Worm (Caenorhabditis elegans) whole organism, L4 larva: Measurements from ENCODE around the gene col-157.
A peak's percentile ranks its signal among the peaks of the same experiment; 100 is the strongest.

ENCODE experiments used
- D1046.2 ChIP-seq: fragments of 200-800 bp; sonication (Bioruptor generic); IDR thresholded peaks from 2 replicates; pipeline ENCODE4 v1.3.6; 2022; ENCODE audit warnings: missing genetic modification characterization, missing compliant biosample characterization
- F26F4.8 ChIP-seq: fragments of 200-800 bp; sonication (Bioruptor generic); conservative IDR thresholded peaks from 2 replicates; pipeline ENCODE4 v1.3.6; 2022; ENCODE audit warnings: missing genetic modification characterization, missing compliant biosample characterization
- F49E8.2 ChIP-seq: sonication (generic microtip); optimal IDR thresholded peaks from 2 replicates; lab custom pipeline; 2016; ENCODE audit warnings: missing compliant biosample characterization, mild to moderate bottlenecking, missing genetic modification characterization, borderline replicate concordance
- T20F7.1 ChIP-seq: fragments of 200-800 bp; sonication (Bioruptor generic); optimal IDR thresholded peaks from 2 replicates; lab custom pipeline; 2018; ENCODE audit warnings: mild to moderate bottlenecking, missing genetic modification characterization, missing compliant biosample characterization
- T26A8.4 ChIP-seq: fragments of 200-800 bp; sonication (Bioruptor generic); IDR thresholded peaks from 2 replicates; pipeline ENCODE4 v1.3.6; 2022; ENCODE audit warnings: missing genetic modification characterization, missing compliant biosample characterization
- Y105C5A.15 ChIP-seq: fragments of 200-800 bp; sonication (Bioruptor generic); IDR thresholded peaks from 2 replicates; pipeline ENCODE4 v1.3.6; 2022; ENCODE audit warnings: missing genetic modification characterization, missing compliant biosample characterization
- Y48G9A.11 ChIP-seq: fragments of 200-800 bp; sonication (Bioruptor generic); IDR thresholded peaks from 2 replicates; pipeline ENCODE4 v1.3.6; 2022; ENCODE audit warnings: missing genetic modification reagents, missing genetic modification characterization, missing compliant biosample characterization
- ZK546.5 ChIP-seq, 2 experiments: sonication (generic microtip); optimal IDR thresholded peaks; 2 replicates each; lab custom pipeline; 2017; ENCODE audit warnings: missing biosample characterization in 2 of 2, missing genetic modification characterization in 2 of 2
- aha-1 ChIP-seq: fragments of 150-350 bp; peaks from one replicate; lab custom pipeline; 2014; ENCODE audit warnings: missing biosample characterization, missing genetic modification characterization
- aly-2 ChIP-seq: sonication (generic microtip); optimal IDR thresholded peaks from 2 replicates; lab custom pipeline; 2018; ENCODE audit warnings: missing biosample characterization, missing genetic modification characterization
- ama-1 ChIP-seq: fragments of 150-350 bp; optimal IDR thresholded peaks from 2 replicates; lab custom pipeline; 2014; ENCODE audit warnings: inconsistent platforms, mixed read lengths
- arid-1 ChIP-seq: fragments of 200-800 bp; sonication (Bioruptor generic); conservative IDR thresholded peaks from 2 replicates; pipeline ENCODE4 v1.3.6; 2022; ENCODE audit warnings: missing genetic modification reagents, missing genetic modification characterization, missing compliant biosample characterization
- ceh-20 ChIP-seq: fragments of 200-800 bp; sonication (Bioruptor generic); IDR thresholded peaks from 2 replicates; pipeline ENCODE4 v1.3.6; 2022; ENCODE audit warnings: missing genetic modification reagents, missing genetic modification characterization, missing compliant biosample characterization
- ceh-62 ChIP-seq: sonication (generic microtip); optimal IDR thresholded peaks from 2 replicates; lab custom pipeline; 2017; ENCODE audit warnings: missing biosample characterization, missing genetic modification characterization
- ces-1 ChIP-seq: fragments of 150-350 bp; sonication (generic microtip); optimal IDR thresholded peaks from 4 replicates; lab custom pipeline; 2014; ENCODE audit warnings: missing biosample characterization, missing genetic modification reagents, missing genetic modification characterization
- daf-12 ChIP-seq: fragments of 150-350 bp; optimal IDR thresholded peaks from 2 replicates; lab custom pipeline; 2014; ENCODE audit warnings: missing biosample characterization, missing genetic modification reagents, missing genetic modification characterization
- daf-16 ChIP-seq, 3 experiments: sonication (generic microtip); optimal IDR thresholded peaks; 2 replicates each; lab custom pipeline; 2016 to 2017; ENCODE audit warnings: missing genetic modification characterization in 3 of 3, missing genetic modification reagents in 3 of 3, mild to moderate bottlenecking in 2 of 3, missing compliant biosample characterization in 2 of 3, missing biosample characterization in 1 of 3, moderate library complexity in 1 of 3
- daf-19 ChIP-seq: fragments of 200-800 bp; sonication (Bioruptor generic); conservative IDR thresholded peaks from 2 replicates; pipeline ENCODE4 v1.3.6; 2022; ENCODE audit warnings: missing genetic modification characterization, missing compliant biosample characterization
- dmd-6 ChIP-seq: fragments of 200-800 bp; sonication (Bioruptor generic); IDR thresholded peaks from 2 replicates; pipeline ENCODE4 v1.3.6; 2022; ENCODE audit warnings: missing genetic modification reagents, missing genetic modification characterization, missing compliant biosample characterization
- dpl-1 ChIP-seq: fragments of 150-350 bp; optimal IDR thresholded peaks from 2 replicates; lab custom pipeline; 2014; ENCODE audit warnings: missing biosample characterization, missing genetic modification reagents, missing genetic modification characterization
- fkh-10 ChIP-seq: fragments of 150-350 bp; optimal IDR thresholded peaks from 2 replicates; lab custom pipeline; 2014; ENCODE audit warnings: missing biosample characterization, missing genetic modification reagents, missing genetic modification characterization
- fos-1 ChIP-seq: fragments of 150-350 bp; optimal IDR thresholded peaks from 2 replicates; lab custom pipeline; 2014; ENCODE audit warnings: missing biosample characterization, missing genetic modification characterization
- hif-1 ChIP-seq, 2 experiments: sonication (generic microtip); optimal IDR thresholded peaks; 2 replicates each; lab custom pipeline; 2016 to 2017; ENCODE audit warnings: missing compliant biosample characterization in 2 of 2, missing genetic modification characterization in 2 of 2, missing genetic modification reagents in 2 of 2, missing genotype in 2 of 2, mild to moderate bottlenecking in 1 of 2
- hlh-11 ChIP-seq: fragments of 200-800 bp; sonication (Bioruptor generic); optimal IDR thresholded peaks from 2 replicates; lab custom pipeline; 2018; ENCODE audit warnings: mild to moderate bottlenecking, missing genetic modification characterization, missing compliant biosample characterization
- hlh-30 ChIP-seq: sonication (generic microtip); optimal IDR thresholded peaks from 2 replicates; lab custom pipeline; 2017; ENCODE audit warnings: antibody characterized with exemption, mild to moderate bottlenecking, missing genetic modification characterization, missing compliant biosample characterization; ENCODE audit not compliant: insufficient read depth
- hmg-1.1 ChIP-seq: fragments of 200-800 bp; sonication (Bioruptor generic); IDR thresholded peaks from 2 replicates; pipeline ENCODE4 v1.3.6; 2022; ENCODE audit warnings: missing genetic modification reagents, missing genetic modification characterization, missing compliant biosample characterization
- lim-7 ChIP-seq: fragments of 200-800 bp; sonication (Bioruptor generic); IDR thresholded peaks from 2 replicates; pipeline ENCODE4 v1.3.6; 2022; ENCODE audit warnings: missing genetic modification characterization, missing compliant biosample characterization
- lin-1 ChIP-seq: fragments of 200-800 bp; sonication (Bioruptor generic); IDR thresholded peaks from 2 replicates; pipeline ENCODE4 v1.3.6; 2022; ENCODE audit warnings: missing genetic modification reagents, missing genetic modification characterization, missing compliant biosample characterization
- lin-13 ChIP-seq: fragments of 150-350 bp; optimal IDR thresholded peaks from 2 replicates; lab custom pipeline; 2014; ENCODE audit warnings: missing biosample characterization, missing genetic modification reagents, missing genetic modification characterization
- lin-29 ChIP-seq: fragments of 200-800 bp; sonication (Bioruptor generic); IDR thresholded peaks from 2 replicates; pipeline ENCODE4 v1.3.6; 2022; ENCODE audit warnings: missing genetic modification reagents, missing genetic modification characterization, missing compliant biosample characterization
- madf-9 ChIP-seq: fragments of 200-800 bp; sonication (Bioruptor generic); conservative IDR thresholded peaks from 2 replicates; pipeline ENCODE4 v1.3.6; 2022; ENCODE audit warnings: missing genetic modification reagents, missing genetic modification characterization, missing compliant biosample characterization
- mdl-1 ChIP-seq, 2 experiments: fragments of 150-350 bp in 1 of 2; sonication (generic microtip) in 1 of 2; optimal IDR thresholded peaks; 2 replicates each; lab custom pipeline; 2014 to 2017; ENCODE audit warnings: missing biosample characterization in 2 of 2, missing genetic modification characterization in 2 of 2
- mdt-29 ChIP-seq: fragments of 200-800 bp; sonication (Bioruptor generic); IDR thresholded peaks from 2 replicates; pipeline ENCODE4 v1.3.6; 2022; ENCODE audit warnings: missing genetic modification reagents, missing genetic modification characterization, missing compliant biosample characterization
- mxl-3 ChIP-seq: fragments of 200-800 bp; sonication (Bioruptor generic); optimal IDR thresholded peaks from 2 replicates; lab custom pipeline; 2018; ENCODE audit warnings: mild to moderate bottlenecking, missing genetic modification characterization, missing compliant biosample characterization
- nhr-10 ChIP-seq: fragments of 150-350 bp; optimal IDR thresholded peaks from 2 replicates; lab custom pipeline; 2014; ENCODE audit warnings: missing biosample characterization, missing genetic modification characterization
- nhr-28 ChIP-seq: fragments of 150-350 bp; optimal IDR thresholded peaks from 2 replicates; lab custom pipeline; 2014; ENCODE audit warnings: missing biosample characterization, missing genetic modification characterization
- php-3 ChIP-seq: fragments of 200-800 bp; sonication (Bioruptor generic); IDR thresholded peaks from 2 replicates; pipeline ENCODE4 v1.3.6; 2022; ENCODE audit warnings: missing genetic modification reagents, missing genetic modification characterization, missing compliant biosample characterization
- saeg-2 ChIP-seq: fragments of 200-800 bp; sonication (Bioruptor generic); IDR thresholded peaks from 2 replicates; pipeline ENCODE4 v1.3.6; 2022; ENCODE audit warnings: missing genetic modification reagents, missing genetic modification characterization, missing compliant biosample characterization
- spr-1 ChIP-seq: sonication (generic microtip); optimal IDR thresholded peaks from 2 replicates; lab custom pipeline; 2016; ENCODE audit warnings: mild to moderate bottlenecking, missing genetic modification characterization, missing compliant biosample characterization
- spr-3 ChIP-seq: fragments of 200-800 bp; sonication (Bioruptor generic); optimal IDR thresholded peaks from 2 replicates; lab custom pipeline; 2018; ENCODE audit warnings: mild to moderate bottlenecking, missing genetic modification characterization, missing compliant biosample characterization
- unc-130 ChIP-seq: sonication (generic microtip); optimal IDR thresholded peaks from 2 replicates; lab custom pipeline; 2016; ENCODE audit warnings: missing genetic modification reagents, missing genetic modification characterization, missing compliant biosample characterization
- unc-62 ChIP-seq, 3 experiments: fragments of 150-350 bp in 1 of 3; sonication (generic microtip); optimal IDR thresholded peaks in 2 of 3; peaks in 1 of 3; 1 replicate in 1 of 3; 2 replicates in 2 of 3; lab custom pipeline; 2014 to 2017; ENCODE audit warnings: missing biosample characterization in 3 of 3, missing genetic modification characterization in 3 of 3, missing genetic modification reagents in 3 of 3, missing genotype in 1 of 3
- zag-1 ChIP-seq: fragments of 150-350 bp; optimal IDR thresholded peaks from 2 replicates; lab custom pipeline; 2014; ENCODE audit warnings: missing biosample characterization, missing genetic modification characterization
- zfp-2 ChIP-seq: sonication (generic microtip); optimal IDR thresholded peaks from 2 replicates; lab custom pipeline; 2016; ENCODE audit warnings: mild to moderate bottlenecking, missing genetic modification characterization, missing compliant biosample characterization
- zip-11 ChIP-seq: fragments of 200-800 bp; sonication (Bioruptor generic); IDR thresholded peaks from 2 replicates; pipeline ENCODE4 v1.3.6; 2022; ENCODE audit warnings: missing genetic modification characterization, missing compliant biosample characterization

col-157 gene

ce11 chrV:11521448-11521847 is 37.6 kb downstream of the col-157 start, which contains the start of gene pafo-1 (continued):
- TF ChIP-seq hif-1 (tag; optimal IDR thresholded peaks at IDR 0.05; lab: Kevin White, UChicago) (peak in 1 of 2 experiments; percentile 45), lim-7 (GFP tag; lab: Robert Waterston, UW) (0 out of 2 replicates have a peak, but pooled peaks have one; percentile 9), ama-1 (lab: Kevin White, UChicago) (no peak), D1046.2 (0 out of 2 replicates have a peak, but pooled peaks have one; percentile 31), lin-29 (GFP tag; lab: Robert Waterston, UW) (no peak), Y105C5A.15 (GFP tag; lab: Robert Waterston, UW) (no peak), F26F4.8 (GFP tag; lab: Robert Waterston, UW) (no peak), lin-13 (GFP tag; lab: Kevin White, UChicago) (peak; percentile 75), fos-1 (tag; lab: Kevin White, UChicago) (no peak), php-3 (GFP tag; lab: Robert Waterston, UW) (peak; percentile 72), nhr-28 (tag; lab: Kevin White, UChicago) (peak; percentile 79), ces-1 (GFP tag; lab: Kevin White, UChicago) (no peak), hmg-1.1 (GFP tag; lab: Robert Waterston, UW) (peak; percentile 81), daf-12 (tag; lab: Kevin White, UChicago) (no peak), Y48G9A.11 (GFP tag; lab: Robert Waterston, UW) (0 out of 2 replicates have a peak, but pooled peaks have one; percentile 27), T20F7.1 (GFP tag; lab: Kevin White, UChicago) (peak; percentile 76), spr-1 (tag; lab: Kevin White, UChicago) (peak; percentile 67), zip-11 (no peak), mdl-1 (tag; optimal IDR thresholded peaks at IDR 0.05; lab: Kevin White, UChicago) (peak in 1 of 2 experiments; percentile 52), daf-19 (GFP tag; lab: Robert Waterston, UW) (peak; percentile 66; the same call in 1 of the 2 replicates), dpl-1 (GFP tag; lab: Kevin White, UChicago) (peak; percentile 99), daf-16 (GFP tag; optimal IDR thresholded peaks at IDR 0.05; lab: Kevin White, UChicago) (peak; percentile 32 to 75), daf-16 (tag; optimal IDR thresholded peaks at IDR 0.05; lab: Kevin White, UChicago) (no peak), mdt-29 (peak; percentile 82), ZK546.5 (tag; optimal IDR thresholded peaks at IDR 0.05; lab: Kevin White, UChicago) (no peak), arid-1 (GFP tag; lab: Robert Waterston, UW) (0 out of 2 replicates have a peak, but pooled peaks have one; percentile 18), lin-1 (GFP tag; lab: Robert Waterston, UW) (peak; percentile 50; the same call in 1 of the 2 replicates), hlh-30 (tag; lab: Kevin White, UChicago) (peak; percentile 79), ceh-20 (GFP tag; lab: Robert Waterston, UW) (peak; percentile 82), zfp-2 (tag; lab: Kevin White, UChicago) (no peak), aly-2 (tag; lab: Kevin White, UChicago) (no peak), zag-1 (no peak), madf-9 (GFP tag; lab: Robert Waterston, UW) (peak; percentile 46; the same call in 1 of the 2 replicates), fkh-10 (GFP tag; lab: Kevin White, UChicago) (peak; percentile 57), F49E8.2 (tag; lab: Kevin White, UChicago) (peak; percentile 80), ceh-62 (tag; lab: Kevin White, UChicago) (no peak), saeg-2 (GFP tag; lab: Robert Waterston, UW) (0 out of 2 replicates have a peak, but pooled peaks have one; percentile 39), dmd-6 (peak; percentile 84), T26A8.4 (peak; percentile 90), aha-1 (peak; percentile 96), unc-130 (no peak), mxl-3 (GFP tag; lab: Kevin White, UChicago) (peak; percentile 47), hlh-11 (peak; percentile 85), nhr-10 (tag; lab: Kevin White, UChicago) (no peak), unc-62 (GFP tag; optimal IDR thresholded peaks at IDR 0.05 in 1 of 2; lab: Kevin White, UChicago) (peak in 1 of 2 experiments; percentile 72), unc-62 (tag; optimal IDR thresholded peaks at IDR 0.05; lab: Kevin White, UChicago) (no peak), spr-3 (GFP tag; lab: Kevin White, UChicago) (peak; percentile 39)
